Worm (Caenorhabditis elegans) whole organism, young adult: ENCODE results near the gene frpr-3.

Experiments
- B0336.3 ChIP-seq: fragments of 200-800 bp; sonication (Bioruptor generic); IDR thresholded peaks from 2 replicates; pipeline ENCODE4 v1.3.6; 2022; ENCODE audit warnings: missing genetic modification characterization, missing compliant biosample characterization
- D2030.7 ChIP-seq: fragments of 200-800 bp; sonication (Bioruptor generic); IDR thresholded peaks from 2 replicates; pipeline ENCODE4 v1.3.6; 2022; ENCODE audit warnings: missing genetic modification reagents, missing genetic modification characterization, missing compliant biosample characterization
- F23B12.7 ChIP-seq: sonication (generic microtip); optimal IDR thresholded peaks from 2 replicates; lab custom pipeline; 2017; ENCODE audit warnings: missing genetic modification characterization, mild to moderate bottlenecking, missing compliant biosample characterization, antibody characterized with exemption, moderate library complexity; ENCODE audit not compliant: insufficient read depth
- akir-1 ChIP-seq: fragments of 200-800 bp; sonication (Bioruptor generic); optimal IDR thresholded peaks from 2 replicates; lab custom pipeline; 2018; ENCODE audit warnings: mild to moderate bottlenecking, missing genetic modification characterization, moderate library complexity, missing compliant biosample characterization
- ama-1 ChIP-seq, 3 experiments: fragments of 150-350 bp in 1 of 3; sonication (generic microtip) in 2 of 3; optimal IDR thresholded peaks; 2 replicates each; lab custom pipeline; 2014 to 2018; ENCODE audit warnings: missing biosample characterization in 2 of 3, missing genetic modification characterization in 2 of 3, missing genetic modification reagents in 2 of 3
- aptf-2 ChIP-seq: fragments of 200-800 bp; sonication (Bioruptor generic); conservative IDR thresholded peaks from 2 replicates; pipeline ENCODE4 v1.3.6; 2022; ENCODE audit warnings: missing genetic modification reagents, missing genetic modification characterization, missing compliant biosample characterization
- aptf-3 ChIP-seq: fragments of 200-800 bp; sonication (Bioruptor generic); IDR thresholded peaks from 2 replicates; pipeline ENCODE4 v1.3.6; 2022; ENCODE audit warnings: missing genetic modification characterization, missing compliant biosample characterization
- attf-5 ChIP-seq: fragments of 200-800 bp; sonication (Bioruptor generic); optimal IDR thresholded peaks from 2 replicates; lab custom pipeline; 2018; ENCODE audit warnings: mild to moderate bottlenecking, missing genetic modification characterization, missing compliant biosample characterization
- ccch-3 ChIP-seq: fragments of 200-800 bp; sonication (Bioruptor generic); optimal IDR thresholded peaks from 2 replicates; lab custom pipeline; 2018; ENCODE audit warnings: mild to moderate bottlenecking, missing genetic modification characterization, missing compliant biosample characterization
- cebp-1 ChIP-seq, 2 experiments: fragments of 200-800 bp in 1 of 2; sonication (Bioruptor generic) in 1 of 2; sonication (generic microtip) in 1 of 2; IDR thresholded peaks in 1 of 2; optimal IDR thresholded peaks in 1 of 2; 2 replicates each; pipeline versions ENCODE4 v1.3.6 to Lab custom; 2017 to 2022; ENCODE audit warnings: missing compliant biosample characterization in 2 of 2, missing genetic modification characterization in 2 of 2, mild to moderate bottlenecking in 1 of 2, missing genetic modification reagents in 1 of 2, moderate library complexity in 1 of 2
- dpff-1 ChIP-seq: sonication (generic microtip); optimal IDR thresholded peaks from 2 replicates; lab custom pipeline; 2017; ENCODE audit warnings: mild to moderate bottlenecking, missing genetic modification characterization, missing compliant biosample characterization
- egl-18 ChIP-seq: fragments of 200-800 bp; sonication (Bioruptor generic); IDR thresholded peaks from 2 replicates; pipeline ENCODE4 v1.3.6; 2022; ENCODE audit warnings: missing genetic modification reagents, missing genetic modification characterization, missing compliant biosample characterization
- egl-44 ChIP-seq: fragments of 200-800 bp; sonication (Bioruptor generic); IDR thresholded peaks from 2 replicates; pipeline ENCODE4 v1.3.6; 2022; ENCODE audit warnings: missing genetic modification reagents, missing genetic modification characterization, missing compliant biosample characterization
- ekl-4 ChIP-seq: fragments of 200-800 bp; sonication (Bioruptor generic); IDR thresholded peaks from 2 replicates; pipeline ENCODE4 v1.3.6; 2022; ENCODE audit warnings: missing genetic modification reagents, missing genetic modification characterization, missing compliant biosample characterization
- hsf-1 ChIP-seq: fragments of 200-800 bp; sonication (Bioruptor generic); IDR thresholded peaks from 2 replicates; pipeline ENCODE4 v1.3.6; 2022; ENCODE audit warnings: missing genetic modification reagents, missing genetic modification characterization, missing compliant biosample characterization
- lag-1 ChIP-seq: fragments of 200-800 bp; sonication (Bioruptor generic); IDR thresholded peaks from 2 replicates; pipeline ENCODE4 v1.3.6; 2022; ENCODE audit warnings: missing genetic modification reagents, missing genetic modification characterization, missing compliant biosample characterization
- let-526 ChIP-seq: fragments of 200-800 bp; sonication (Bioruptor generic); IDR thresholded peaks from 2 replicates; pipeline ENCODE4 v1.3.6; 2022; ENCODE audit warnings: missing genetic modification reagents, missing genetic modification characterization, missing compliant biosample characterization
- let-607 ChIP-seq, 2 experiments: fragments of 200-800 bp in 1 of 2; sonication (Bioruptor generic) in 1 of 2; sonication (generic microtip) in 1 of 2; optimal IDR thresholded peaks; 2 replicates each; lab custom pipeline; 2016 to 2018; ENCODE audit warnings: mild to moderate bottlenecking in 2 of 2, missing compliant biosample characterization in 2 of 2, missing genetic modification characterization in 2 of 2, moderate library complexity in 2 of 2, missing genotype in 1 of 2
- lin-26 ChIP-seq: fragments of 200-800 bp; sonication (Bioruptor generic); IDR thresholded peaks from 2 replicates; pipeline ENCODE4 v1.3.6; 2022; ENCODE audit warnings: missing genetic modification reagents, missing genetic modification characterization, missing compliant biosample characterization
- lin-54 ChIP-seq: fragments of 200-800 bp; sonication (Bioruptor generic); optimal IDR thresholded peaks from 2 replicates; lab custom pipeline; 2018; ENCODE audit warnings: mild to moderate bottlenecking, missing genetic modification characterization, missing compliant biosample characterization
- madf-6 ChIP-seq: fragments of 200-800 bp; sonication (Bioruptor generic); IDR thresholded peaks from 2 replicates; pipeline ENCODE4 v1.3.6; 2022; ENCODE audit warnings: missing genetic modification reagents, missing genetic modification characterization, missing compliant biosample characterization
- nfya-2 ChIP-seq: fragments of 200-800 bp; sonication (Bioruptor generic); IDR thresholded peaks from 2 replicates; pipeline ENCODE4 v1.3.6; 2022; ENCODE audit warnings: missing genetic modification reagents, missing genetic modification characterization, missing compliant biosample characterization
- nhr-120 ChIP-seq: fragments of 200-800 bp; sonication (Bioruptor generic); IDR thresholded peaks from 2 replicates; pipeline ENCODE4 v1.3.6; 2022; ENCODE audit warnings: missing genetic modification characterization, missing compliant biosample characterization
- nhr-179 ChIP-seq: sonication (generic microtip); optimal IDR thresholded peaks from 2 replicates; lab custom pipeline; 2016; ENCODE audit warnings: mild to moderate bottlenecking, missing genetic modification characterization, missing compliant biosample characterization
- nhr-80 ChIP-seq: sonication (generic microtip); optimal IDR thresholded peaks from 2 replicates; lab custom pipeline; 2016; ENCODE audit warnings: missing genetic modification characterization, missing compliant biosample characterization
- snpc-1.3 ChIP-seq: sonication (generic microtip); optimal IDR thresholded peaks from 2 replicates; lab custom pipeline; 2017; ENCODE audit warnings: missing genetic modification characterization, mild to moderate bottlenecking, missing compliant biosample characterization, antibody characterized with exemption, moderate library complexity, missing genotype, missing genetic modification reagents; ENCODE audit not compliant: insufficient read depth
- snpc-3.4 ChIP-seq: sonication (generic microtip); optimal IDR thresholded peaks from 2 replicates; lab custom pipeline; 2017; ENCODE audit warnings: missing genetic modification characterization, mild to moderate bottlenecking, missing compliant biosample characterization, antibody characterized with exemption, moderate library complexity, missing genotype, missing genetic modification reagents
- sptf-2 ChIP-seq: fragments of 200-800 bp; sonication (Bioruptor generic); optimal IDR thresholded peaks from 2 replicates; lab custom pipeline; 2018; ENCODE audit warnings: mild to moderate bottlenecking, missing genetic modification characterization, missing compliant biosample characterization
- tlf-1 ChIP-seq: fragments of 200-800 bp; sonication (Bioruptor generic); optimal IDR thresholded peaks from 2 replicates; lab custom pipeline; 2018; ENCODE audit warnings: mild to moderate bottlenecking, missing genetic modification characterization, missing compliant biosample characterization
- unc-130 ChIP-seq: sonication (generic microtip); optimal IDR thresholded peaks from 2 replicates; lab custom pipeline; 2016; ENCODE audit warnings: missing genetic modification reagents, missing genetic modification characterization, missing compliant biosample characterization
- unc-62 ChIP-seq: fragments of 150-350 bp; optimal IDR thresholded peaks from 2 replicates; lab custom pipeline; 2014; ENCODE audit warnings: missing biosample characterization, missing genetic modification reagents, missing genetic modification characterization

Gene frpr-3

ce11 chrV:7806629-7807028, 35.6 kb downstream of the frpr-3 start:
- TF ChIP-seq ama-1 (optimal IDR thresholded peaks at IDR 0.05; lab: Kevin White, UChicago) (no peak), ama-1 (GFP tag; optimal IDR thresholded peaks at IDR 0.05; lab: Kevin White, UChicago) (no peak), tlf-1 (GFP tag; lab: Kevin White, UChicago) (no peak), let-526 (no peak), nhr-120 (GFP tag; lab: Robert Waterston, UW) (no peak), nhr-179 (tag; lab: Kevin White, UChicago) (no peak), unc-62 (GFP tag; lab: Kevin White, UChicago) (no peak), let-607 (tag; optimal IDR thresholded peaks at IDR 0.05; lab: Kevin White, UChicago) (no peak), sptf-2 (GFP tag; lab: Kevin White, UChicago) (no peak), snpc-1.3 (tag; lab: Kevin White, UChicago) (no peak), lin-26 (GFP tag; lab: Robert Waterston, UW) (no peak)
- TF ChIP-seq, all 124 proteins: peak for 0

ce11 chrV:7808444-7808843, 37.4 kb downstream of the frpr-3 start:
- no peak for TF ChIP-seq aptf-2 (GFP tag; lab: Robert Waterston, UW)
- TF ChIP-seq let-526 = no peak
- 0 out of 2 replicates have a peak, but pooled peaks have one; percentile 15 for TF ChIP-seq madf-6 (GFP tag; lab: Robert Waterston, UW)

- TF ChIP-seq aptf-3 (GFP tag; lab: Robert Waterston, UW) (no peak), nhr-80 (tag; lab: Kevin White, UChicago) (peak; percentile 63), snpc-3.4 (tag; lab: Kevin White, UChicago) (no peak), B0336.3 (GFP tag; lab: Robert Waterston, UW) (no peak), nfya-2 (GFP tag; lab: Robert Waterston, UW) (no peak), dpff-1 (tag; lab: Kevin White, UChicago) (no peak), D2030.7 (GFP tag; lab: Robert Waterston, UW) (no peak), egl-18 (GFP tag; lab: Robert Waterston, UW) (no peak), akir-1 (GFP tag; lab: Kevin White, UChicago) (no peak), lin-26 (GFP tag; lab: Robert Waterston, UW) (0 out of 2 replicates have a peak, but pooled peaks have one; percentile 20), cebp-1 (GFP tag; IDR thresholded peaks at IDR 0.05; lab: Robert Waterston, UW) (no peak), cebp-1 (tag; optimal IDR thresholded peaks at IDR 0.05; lab: Kevin White, UChicago) (peak; percentile 4), hsf-1 (GFP tag; lab: Robert Waterston, UW) (no peak), let-607 (tag; optimal IDR thresholded peaks at IDR 0.05; lab: Kevin White, UChicago) (no peak), unc-130 (GFP tag; lab: Kevin White, UChicago) (no peak), lin-54 (GFP tag; lab: Kevin White, UChicago) (no peak), attf-5 (GFP tag; lab: Kevin White, UChicago) (peak; percentile 6)
Observed at ce11 chrV:7809320-7810256, 38.5 kb downstream of the frpr-3 start, which contains the start of gene ZK742.3. Gene ZK742.3, minus strand, starts transcription at chrV:7809912.

ce11 chrV:7810591-7810990, 39.5 kb downstream of the frpr-3 start:
- no peak for TF ChIP-seq F23B12.7 (tag; lab: Kevin White, UChicago)

- TF ChIP-seq egl-44 (no peak), snpc-3.4 (tag; lab: Kevin White, UChicago) (no peak), ekl-4 (no peak), lag-1 (GFP tag; lab: Robert Waterston, UW) (no peak), ccch-3 (GFP tag; lab: Kevin White, UChicago) (no peak), unc-130 (GFP tag; lab: Kevin White, UChicago) (no peak), sptf-2 (GFP tag; lab: Kevin White, UChicago) (no peak)
- TF ChIP-seq, all 124 proteins: peak for 0
Observed at ce11 chrV:7811758-7812157, 40.7 kb downstream of the frpr-3 start, which contains the start of gene ZK742.4. Gene ZK742.4, minus strand, starts transcription at chrV:7811792.
